Fruit fly (Drosophila melanogaster): ENCODE measurements around the gene Ice2.

DNA sequence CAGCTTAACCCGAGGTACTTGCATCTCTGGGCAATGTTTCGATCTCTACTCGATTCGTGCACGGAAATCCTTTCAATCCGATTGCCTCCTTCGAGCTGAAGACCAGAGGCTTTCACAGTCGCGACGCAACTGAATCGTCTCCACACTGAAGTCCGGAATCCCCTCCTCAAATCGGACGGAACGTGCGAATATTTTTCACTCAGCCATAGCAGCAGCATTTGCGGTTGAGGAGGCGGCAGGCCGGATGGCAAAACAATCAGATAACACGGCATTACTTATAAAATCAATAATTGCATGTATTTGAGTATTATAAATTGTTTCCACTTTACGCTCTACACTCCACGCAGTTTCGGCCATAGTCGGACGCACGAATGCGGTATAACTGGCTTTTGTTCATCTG is 38.1 kb downstream of the Ice2 start, which contains the start of gene Snmp1:
- no peak for TF ChIP-seq CG1620 (GFP tag; optimal IDR thresholded peaks at IDR 0.05)
- TF ChIP-seq ovo (GFP tag; optimal IDR thresholded peaks at IDR 0.05) = no peak

All from whole organism, adult.